Fruit fly (Drosophila melanogaster) whole organism, pupa: ENCODE data around the gene CG42866.

Source experiments
- CG15710 ChIP-seq: fragments of 200-800 bp; sonication (Bioruptor generic); optimal IDR thresholded peaks from 2 replicates; lab custom pipeline; 2018; ENCODE audit warnings: missing biosample characterization, mild to moderate bottlenecking, missing genetic modification characterization, moderate library complexity
- CG4496 ChIP-seq: fragments of 200-800 bp; sonication (Bioruptor generic); IDR thresholded peaks from 3 replicates; pipeline ENCODE4 v1.3.6; 2022; ENCODE audit warnings: missing biosample characterization, missing genetic modification characterization
- Snoo ChIP-seq: fragments of 200-800 bp; sonication (Bioruptor generic); optimal IDR thresholded peaks from 3 replicates; lab custom pipeline; 2017; ENCODE audit warnings: missing biosample characterization, mild to moderate bottlenecking, missing genetic modification characterization, inconsistent platforms
- rn ChIP-seq: fragments of 200-800 bp; sonication (Bioruptor generic); IDR thresholded peaks from 2 replicates; pipeline ENCODE4 v1.3.6; 2022; ENCODE audit warnings: missing biosample characterization, missing genetic modification characterization

- TF ChIP-seq CG4496 (GFP tag; lab: Robert Waterston, UW), result no peak
- TF ChIP-seq CG15710 (tag; lab: Kevin White, UChicago), result no peak
- TF ChIP-seq Snoo (tag; lab: Kevin White, UChicago), result no peak
- TF ChIP-seq rn (GFP tag; lab: Robert Waterston, UW), result no peak
These were observed 806 bp upstream of the CG42866 start, which contains the start of the genes CG13965 and CG16772 for dm6 chr2L:19962252-19962729.
